Worm (Caenorhabditis elegans): ENCODE data around the gene Y49E10.30.

ce11 chrIII:12399709-12400108 is 13.0 kb downstream of the Y49E10.30 start:
- TF ChIP-seq pha-4 (tag; optimal IDR thresholded peaks at IDR 0.05) (no peak), lin-35 (GFP tag; optimal IDR thresholded peaks at IDR 0.05) (no peak), nhr-80 (tag; optimal IDR thresholded peaks at IDR 0.05) (no peak), C17E4.6 (GFP tag; IDR thresholded peaks at IDR 0.05) (0 out of 2 replicates have a peak, but pooled peaks have one; percentile 25), ceh-79 (tag; optimal IDR thresholded peaks at IDR 0.05) (no peak), let-607 (tag; optimal IDR thresholded peaks at IDR 0.05) (no peak), ceh-91 (GFP tag; IDR thresholded peaks at IDR 0.05) (no peak), tbp1 (GFP tag; optimal IDR thresholded peaks at IDR 0.05) (peak; percentile 91), ama-1 (optimal IDR thresholded peaks at IDR 0.05) (no peak), ama-1 (GFP tag; optimal IDR thresholded peaks at IDR 0.05) (no peak), lsy-27 (tag; optimal IDR thresholded peaks at IDR 0.05; ENCODE audit: borderline replicate concordance, insufficient read depth) (no peak), nfya-1 (tag; optimal IDR thresholded peaks at IDR 0.05; ENCODE audit: borderline replicate concordance, insufficient read depth) (no peak), lin-54 (GFP tag; optimal IDR thresholded peaks at IDR 0.05) (peak; percentile 23), F22D6.2 (tag; optimal IDR thresholded peaks at IDR 0.05) (no peak), snpc-1.3 (tag; optimal IDR thresholded peaks at IDR 0.05; ENCODE audit: insufficient read depth) (no peak)
